Fruit fly (Drosophila melanogaster): ENCODE data around the gene Mgat4b.

Gene Mgat4b

DNA sequence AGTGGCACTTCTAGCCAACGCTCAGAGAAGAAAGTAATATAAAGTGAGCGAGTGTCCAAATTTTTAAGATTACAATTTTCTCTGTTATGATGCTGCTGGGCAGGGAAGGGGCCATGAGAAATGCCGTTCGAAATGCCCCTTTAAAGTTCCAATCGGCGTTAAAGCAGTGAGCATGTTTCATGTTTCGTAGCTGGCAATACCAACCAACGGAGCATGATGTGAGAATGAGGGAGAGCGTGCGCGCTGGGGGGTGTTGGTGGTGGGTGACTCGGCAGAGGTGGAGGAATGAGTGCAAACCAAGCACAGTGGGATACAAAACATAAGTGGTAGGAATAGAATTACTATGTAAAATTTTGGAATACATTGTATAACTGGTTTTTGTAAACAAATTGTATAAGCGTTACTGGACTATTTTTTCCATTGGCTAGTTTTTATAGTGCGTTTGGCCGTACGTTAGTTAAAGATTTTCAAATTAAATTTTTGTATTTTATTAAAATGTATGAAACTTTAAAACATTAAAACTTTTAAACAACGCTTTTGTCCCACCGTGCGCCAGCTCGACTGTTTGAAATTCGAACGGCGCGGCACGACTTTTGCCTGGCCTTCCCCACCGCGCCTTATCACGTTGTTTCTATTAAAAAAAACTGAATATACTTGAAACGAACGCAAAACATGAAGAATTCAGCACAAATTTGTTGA is 9.8 kb downstream of the Mgat4b start (continued):
- TF ChIP-seq CG1621 (tag; optimal IDR thresholded peaks at IDR 0.05), result peak; percentile 99
- peak; percentile 100 for TF ChIP-seq CG8119 (GFP tag; IDR thresholded peaks at IDR 0.05)
- peak; percentile 100 for TF ChIP-seq eg (GFP tag; IDR thresholded peaks at IDR 0.05)
- TF ChIP-seq CG32006 (GFP tag; optimal IDR thresholded peaks at IDR 0.05), result peak; percentile 100
- TF ChIP-seq Gug (GFP tag; IDR thresholded peaks at IDR 0.05), result peak; percentile 100
- peak; percentile 99 for TF ChIP-seq Smox (GFP tag; optimal IDR thresholded peaks at IDR 0.05)
- TF ChIP-seq lz (GFP tag; optimal IDR thresholded peaks at IDR 0.05), result peak; percentile 99
- peak; percentile 99 for TF ChIP-seq CG31627 (GFP tag; optimal IDR thresholded peaks at IDR 0.05)
- TF ChIP-seq Met (GFP tag; optimal IDR thresholded peaks at IDR 0.05), result peak; percentile 99
- peak; percentile 100 for TF ChIP-seq pdm3 (GFP tag; optimal IDR thresholded peaks at IDR 0.05)
- TF ChIP-seq ss (GFP tag; optimal IDR thresholded peaks at IDR 0.05), result peak; percentile 99 to 100
- peak; percentile 100 for TF ChIP-seq net (GFP tag; optimal IDR thresholded peaks at IDR 0.05)
- TF ChIP-seq Eip93F (GFP tag; optimal IDR thresholded peaks at IDR 0.05), result peak; percentile 99
- TF ChIP-seq Ets21C (GFP tag; optimal IDR thresholded peaks at IDR 0.05), result peak; percentile 99
- TF ChIP-seq CG16779 (tag; optimal IDR thresholded peaks at IDR 0.05), result peak; percentile 99
- TF ChIP-seq Sox14 (GFP tag; optimal IDR thresholded peaks at IDR 0.05), result peak; percentile 100
- TF ChIP-seq Eip78C (GFP tag), result peak; percentile 100
- TF ChIP-seq CG10669 (GFP tag; optimal IDR thresholded peaks at IDR 0.05), result peak; percentile 99
- TF ChIP-seq Lpt (GFP tag; optimal IDR thresholded peaks at IDR 0.05), result peak; percentile 100
- peak; percentile 97 for TF ChIP-seq Blimp-1 (GFP tag; optimal IDR thresholded peaks at IDR 0.05)
- TF ChIP-seq achi (GFP tag; optimal IDR thresholded peaks at IDR 0.05), result peak; percentile 99
- TF ChIP-seq CG3919 (GFP tag; optimal IDR thresholded peaks at IDR 0.05), result peak; percentile 100

DNA sequence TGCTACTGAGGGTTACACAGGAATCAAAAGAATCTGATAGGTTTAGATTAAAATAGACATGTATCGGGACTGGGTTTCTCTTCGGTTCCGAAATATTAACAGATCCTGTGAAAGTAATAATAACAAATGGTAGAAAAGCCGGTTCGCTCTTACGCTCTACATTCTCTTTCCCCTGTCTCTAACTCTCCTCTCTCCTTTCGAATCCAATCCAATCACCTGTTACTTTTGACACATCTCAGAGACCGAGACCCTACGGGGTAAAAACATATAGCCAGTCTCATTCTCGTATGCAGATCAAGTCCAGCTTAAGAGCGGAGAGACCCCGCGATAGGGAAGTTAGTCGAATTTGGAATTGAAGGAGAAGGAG is 10.4 kb downstream of the Mgat4b start:
- no peak for TF ChIP-seq ss (GFP tag; optimal IDR thresholded peaks at IDR 0.05)
- no peak for TF ChIP-seq topi (GFP tag; optimal IDR thresholded peaks at IDR 0.05)
- no peak for TF ChIP-seq Lpt (GFP tag; optimal IDR thresholded peaks at IDR 0.05)
- TF ChIP-seq CG6276 (GFP tag; optimal IDR thresholded peaks at IDR 0.05), result no peak
- no peak for TF ChIP-seq acj6 (GFP tag; optimal IDR thresholded peaks at IDR 0.05)
- no peak for TF ChIP-seq Blimp-1 (GFP tag; optimal IDR thresholded peaks at IDR 0.05)
- TF ChIP-seq eg (GFP tag; IDR thresholded peaks at IDR 0.05), result no peak
- no peak for TF ChIP-seq Ets21C (GFP tag; optimal IDR thresholded peaks at IDR 0.05)
- no peak for TF ChIP-seq CG4318 (GFP tag; optimal IDR thresholded peaks at IDR 0.05)

dm6 chr3L:14757464-14758384 is 11.4 kb downstream of the Mgat4b start, which contains the start of gene CG42507:
Gene CG42507, minus strand, starts transcription at chr3L:14757962.
- TF ChIP-seq net (GFP tag; optimal IDR thresholded peaks at IDR 0.05) (peak; percentile 46), CG11294 (GFP tag; IDR thresholded peaks at IDR 0.05) (no peak), CG16779 (tag; optimal IDR thresholded peaks at IDR 0.05) (peak; percentile 30), CG32006 (GFP tag; optimal IDR thresholded peaks at IDR 0.05) (peak; percentile 17), CG11902 (GFP tag; optimal IDR thresholded peaks at IDR 0.05) (no peak), svp (GFP tag) (peak; percentile 55), CG15336 (GFP tag; IDR thresholded peaks at IDR 0.05) (peak; percentile 20; the same call in 1 of the 2 replicates), fkh (GFP tag; optimal IDR thresholded peaks at IDR 0.05) (peak; percentile 98), spab (GFP tag; optimal IDR thresholded peaks at IDR 0.05) (no peak), vri (GFP tag; optimal IDR thresholded peaks at IDR 0.05) (peak; percentile 70), CG8632 (GFP tag; optimal IDR thresholded peaks at IDR 0.05) (peak; percentile 5), CG6276 (GFP tag; optimal IDR thresholded peaks at IDR 0.05) (peak; percentile 31), CG6163 (GFP tag; IDR thresholded peaks at IDR 0.05) (peak; percentile 60; the same call in 2 of the 3 replicates), CG9139 (GFP tag; optimal IDR thresholded peaks at IDR 0.05) (peak; percentile 61), dsx (GFP tag; optimal IDR thresholded peaks at IDR 0.05; ENCODE audit: poor library complexity, severe bottlenecking) (peak; percentile 66), CG8119 (GFP tag; IDR thresholded peaks at IDR 0.05) (peak; percentile 38; the same call in 2 of the 3 replicates), Sox102F (GFP tag; optimal IDR thresholded peaks at IDR 0.05) (peak; percentile 16), CG10631 (GFP tag; optimal IDR thresholded peaks at IDR 0.05) (peak; percentile 17), Sox15 (GFP tag; optimal IDR thresholded peaks at IDR 0.05) (no peak), CG6854 (GFP tag; optimal IDR thresholded peaks at IDR 0.05) (peak; percentile 71), Eip78C (GFP tag) (no peak), ss (GFP tag; optimal IDR thresholded peaks at IDR 0.05) (peak; percentile 23 to 50), salr (GFP tag; optimal IDR thresholded peaks at IDR 0.05) (peak in 1 of 2 experiments; percentile 5), CG1621 (tag; optimal IDR thresholded peaks at IDR 0.05) (peak; percentile 39)
